Worm (Caenorhabditis elegans) whole organism, early embryonic: ENCODE results near the gene M05D6.1.

Experiments used
- B0310.2 ChIP-seq: sonication (generic microtip); optimal IDR thresholded peaks from 2 replicates; lab custom pipeline; 2016; ENCODE audit warnings: mild to moderate bottlenecking, missing genetic modification characterization, missing compliant biosample characterization
- F13C5.2 ChIP-seq: sonication (generic microtip); optimal IDR thresholded peaks from 2 replicates; lab custom pipeline; 2017; ENCODE audit warnings: mild to moderate bottlenecking, missing genetic modification characterization, inconsistent platforms, missing compliant biosample characterization
- aly-1 ChIP-seq: sonication (generic microtip); optimal IDR thresholded peaks from 2 replicates; lab custom pipeline; 2016; ENCODE audit warnings: missing genetic modification characterization, missing compliant biosample characterization
- ama-1 ChIP-seq: fragments of 150-350 bp; optimal IDR thresholded peaks from 2 replicates; lab custom pipeline; 2014
- ceh-13 ChIP-seq: fragments of 200-800 bp; sonication (Bioruptor generic); optimal IDR thresholded peaks from 2 replicates; lab custom pipeline; 2018; ENCODE audit warnings: mild to moderate bottlenecking, missing genetic modification characterization, missing compliant biosample characterization
- ceh-36 ChIP-seq: sonication (generic microtip); optimal IDR thresholded peaks from 2 replicates; lab custom pipeline; 2016; ENCODE audit warnings: missing genetic modification characterization, inconsistent platforms, missing compliant biosample characterization
- ets-7 ChIP-seq: sonication (generic microtip); optimal IDR thresholded peaks from 2 replicates; lab custom pipeline; 2016; ENCODE audit warnings: missing genotype, missing genetic modification characterization, missing compliant biosample characterization
- flt-1 ChIP-seq: fragments of 200-800 bp; sonication (Bioruptor generic); IDR thresholded peaks from 2 replicates; pipeline ENCODE4 v1.3.6; 2022; ENCODE audit warnings: missing genetic modification characterization, missing compliant biosample characterization
- hmbx-1 ChIP-seq: sonication (generic microtip); optimal IDR thresholded peaks from 2 replicates; lab custom pipeline; 2016; ENCODE audit warnings: mild to moderate bottlenecking, missing genetic modification characterization, missing compliant biosample characterization
- hmg-4 ChIP-seq: fragments of 200-800 bp; sonication (Bioruptor generic); optimal IDR thresholded peaks from 2 replicates; lab custom pipeline; 2018; ENCODE audit warnings: mild to moderate bottlenecking, missing genetic modification characterization, missing compliant biosample characterization
- hnd-1 ChIP-seq: sonication (generic microtip); optimal IDR thresholded peaks from 2 replicates; lab custom pipeline; 2016; ENCODE audit warnings: missing genetic modification characterization, missing compliant biosample characterization
- pes-1 ChIP-seq: fragments of 200-800 bp; sonication (Bioruptor generic); IDR thresholded peaks from 2 replicates; pipeline ENCODE4 v1.3.6; 2022; ENCODE audit warnings: missing genetic modification reagents, missing genetic modification characterization, missing compliant biosample characterization
- scrt-1 ChIP-seq: fragments of 200-800 bp; sonication (Bioruptor generic); IDR thresholded peaks from 2 replicates; pipeline ENCODE4 v1.3.6; 2022; ENCODE audit warnings: missing genetic modification characterization, missing compliant biosample characterization
- sea-1 ChIP-seq: fragments of 200-800 bp; sonication (Bioruptor generic); conservative IDR thresholded peaks from 2 replicates; pipeline ENCODE4 v1.3.6; 2022; ENCODE audit warnings: missing genetic modification characterization, missing compliant biosample characterization
- tbx-11 ChIP-seq: fragments of 200-800 bp; sonication (Bioruptor generic); IDR thresholded peaks from 2 replicates; pipeline ENCODE4 v1.3.6; 2022; ENCODE audit warnings: missing genetic modification characterization, missing compliant biosample characterization
- tbx-37 ChIP-seq: fragments of 200-800 bp; sonication (Bioruptor generic); conservative IDR thresholded peaks from 2 replicates; pipeline ENCODE4 v1.3.6; 2022; ENCODE audit warnings: missing genetic modification reagents, missing genetic modification characterization, missing compliant biosample characterization
- tra-4 ChIP-seq: sonication (generic microtip); optimal IDR thresholded peaks from 2 replicates; lab custom pipeline; 2017; ENCODE audit warnings: missing genetic modification characterization, missing compliant biosample characterization

Gene M05D6.1

DNA sequence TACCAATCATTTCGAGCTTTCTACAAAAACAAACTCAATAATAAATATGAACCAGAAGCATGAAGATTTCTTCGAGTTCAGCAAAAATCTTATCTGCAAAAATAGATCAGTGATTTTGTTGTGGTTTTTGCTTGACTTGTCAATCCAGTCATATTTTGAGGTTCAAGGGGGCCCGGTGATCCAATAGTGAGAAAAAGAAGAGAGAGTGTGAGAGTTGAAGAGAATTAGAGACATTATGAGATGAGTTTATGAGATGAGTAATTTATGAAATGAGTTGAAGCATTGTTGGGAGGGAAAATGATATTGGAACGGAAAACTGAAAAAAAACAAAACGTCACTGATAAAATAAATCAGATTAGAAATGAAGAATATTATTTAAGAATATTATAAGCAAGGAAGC lies 33.8 kb upstream of the M05D6.1 start, which contains the start of gene T13H5.1:
T13H5.1 (minus strand) TSS at position 101 of the 400 bp plus-strand sequence.
- TF ChIP-seq tbx-11 (GFP tag; lab: Robert Waterston, UW), result no peak
- no peak for TF ChIP-seq tbx-37 (GFP tag; lab: Robert Waterston, UW)
- no peak for TF ChIP-seq hnd-1 (tag; lab: Kevin White, UChicago)
- TF ChIP-seq scrt-1 (GFP tag; lab: Robert Waterston, UW), result no peak
- no peak for TF ChIP-seq ets-7
- TF ChIP-seq F13C5.2, result no peak
- TF ChIP-seq pes-1 (GFP tag; lab: Robert Waterston, UW), result no peak
- TF ChIP-seq ceh-36 (tag; lab: Kevin White, UChicago), result no peak
- TF ChIP-seq sea-1, result no peak
- TF ChIP-seq B0310.2 (tag; lab: Kevin White, UChicago), result no peak
- no peak for TF ChIP-seq hmbx-1 (tag; lab: Kevin White, UChicago)
- no peak for TF ChIP-seq flt-1 (GFP tag; lab: Robert Waterston, UW)
- TF ChIP-seq ceh-13, result no peak
- TF ChIP-seq tra-4 (tag; lab: Kevin White, UChicago), result no peak
- TF ChIP-seq aly-1 (tag; lab: Kevin White, UChicago), result no peak
- TF ChIP-seq hmg-4 (GFP tag; lab: Kevin White, UChicago), result no peak
- TF ChIP-seq ama-1 (lab: Kevin White, UChicago), result no peak

DNA sequence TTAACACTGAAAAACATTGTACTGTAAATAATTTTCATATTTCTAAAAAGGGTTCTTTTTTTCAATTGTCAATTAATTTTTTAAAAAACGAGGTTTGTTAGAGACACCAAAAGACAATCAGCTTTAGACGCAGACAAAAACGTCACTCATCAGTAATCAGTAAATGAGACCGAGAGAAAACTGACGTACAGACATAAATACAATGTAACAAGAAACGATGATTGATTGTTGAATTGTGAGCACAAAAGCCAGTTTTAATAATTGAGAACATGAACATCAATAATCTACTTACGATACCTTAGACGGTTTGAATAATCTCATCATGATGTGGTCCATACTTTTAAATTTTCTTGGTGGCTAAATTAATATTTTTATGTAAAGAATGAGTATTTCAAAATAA lies 31.6 kb upstream of the M05D6.1 start:
- TF ChIP-seq ama-1 (lab: Kevin White, UChicago) (no peak), ceh-13 (no peak), flt-1 (GFP tag; lab: Robert Waterston, UW) (no peak), hnd-1 (tag; lab: Kevin White, UChicago) (no peak), sea-1 (no peak), pes-1 (GFP tag; lab: Robert Waterston, UW) (no peak), tbx-37 (GFP tag; lab: Robert Waterston, UW) (no peak), F13C5.2 (no peak), tra-4 (tag; lab: Kevin White, UChicago) (no peak), aly-1 (tag; lab: Kevin White, UChicago) (no peak), ceh-36 (tag; lab: Kevin White, UChicago) (no peak), ets-7 (no peak)

DNA sequence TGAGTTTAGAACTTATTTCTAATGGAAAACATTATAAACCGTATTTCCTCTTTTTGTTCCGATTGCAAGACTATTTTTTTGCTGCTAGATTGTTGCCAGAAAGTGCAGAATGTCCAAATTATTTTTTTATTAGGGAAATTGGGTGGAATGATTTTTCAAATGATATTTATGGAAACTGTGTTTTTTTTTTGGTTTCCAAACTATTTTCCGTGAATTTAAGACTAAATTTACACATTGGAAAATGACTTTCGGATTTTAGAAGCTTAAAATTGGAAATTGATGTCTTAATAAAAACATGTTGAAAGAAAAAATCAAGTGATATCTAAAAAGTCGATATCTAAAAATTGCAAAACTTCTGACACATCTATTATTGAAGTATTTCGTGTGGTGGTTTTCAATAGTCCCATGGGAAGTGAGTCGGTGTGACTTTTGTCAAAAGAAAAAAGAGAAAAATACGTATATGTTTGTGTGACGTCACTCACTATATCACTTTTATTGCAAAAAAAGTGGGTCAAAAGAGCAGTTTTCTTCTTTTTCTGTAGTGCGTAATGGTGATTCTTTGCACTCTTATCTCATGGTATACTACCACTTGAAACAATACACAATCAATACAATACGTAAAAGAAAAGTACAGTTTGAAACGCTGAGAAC lies 29.0 kb upstream of the M05D6.1 start:
- no peak for TF ChIP-seq scrt-1 (GFP tag; lab: Robert Waterston, UW)
- TF ChIP-seq flt-1 (GFP tag; lab: Robert Waterston, UW), result no peak
- TF ChIP-seq ets-7, result no peak
- TF ChIP-seq hmg-4 (GFP tag; lab: Kevin White, UChicago), result no peak
- no peak for TF ChIP-seq aly-1 (tag; lab: Kevin White, UChicago)
- TF ChIP-seq tra-4 (tag; lab: Kevin White, UChicago), result no peak
- no peak for TF ChIP-seq sea-1
- TF ChIP-seq ama-1 (lab: Kevin White, UChicago), result no peak
- no peak for TF ChIP-seq ceh-13
- no peak for TF ChIP-seq tbx-11 (GFP tag; lab: Robert Waterston, UW)
- TF ChIP-seq B0310.2 (tag; lab: Kevin White, UChicago), result no peak
- TF ChIP-seq ceh-36 (tag; lab: Kevin White, UChicago), result no peak

ce11 chrII:8499021-8499420 lies 23.8 kb upstream of the M05D6.1 start:
- no peak for TF ChIP-seq aly-1 (tag; lab: Kevin White, UChicago)
- TF ChIP-seq ceh-13, result no peak
- no peak for TF ChIP-seq pes-1 (GFP tag; lab: Robert Waterston, UW)
- no peak for TF ChIP-seq ceh-36 (tag; lab: Kevin White, UChicago)

DNA sequence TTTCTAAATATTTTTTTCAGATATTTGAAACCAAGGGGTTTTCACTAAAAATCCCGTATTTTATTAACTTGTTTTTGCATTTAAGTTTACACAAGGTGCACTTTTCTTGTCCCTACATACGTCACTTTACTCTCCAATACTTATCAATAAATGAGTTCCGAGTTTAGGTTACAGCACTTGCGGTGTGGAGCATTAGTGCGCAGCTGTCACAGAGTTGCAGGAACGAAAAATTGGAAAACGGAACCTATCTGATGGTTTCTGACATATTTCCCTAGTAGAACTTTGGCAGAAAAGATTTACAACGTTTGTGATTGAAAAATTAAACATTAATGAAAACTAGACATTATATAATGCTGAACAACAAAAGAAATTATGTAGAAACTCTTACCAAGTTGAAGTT lies 23.0 kb upstream of the M05D6.1 start:
- TF ChIP-seq tbx-11 (GFP tag; lab: Robert Waterston, UW), result no peak
- no peak for TF ChIP-seq hmbx-1 (tag; lab: Kevin White, UChicago)
- TF ChIP-seq hmg-4 (GFP tag; lab: Kevin White, UChicago), result no peak
- TF ChIP-seq flt-1 (GFP tag; lab: Robert Waterston, UW), result no peak
- no peak for TF ChIP-seq scrt-1 (GFP tag; lab: Robert Waterston, UW)
- no peak for TF ChIP-seq ceh-13
- no peak for TF ChIP-seq sea-1
- no peak for TF ChIP-seq ceh-36 (tag; lab: Kevin White, UChicago)
- no peak for TF ChIP-seq ama-1 (lab: Kevin White, UChicago)
- TF ChIP-seq pes-1 (GFP tag; lab: Robert Waterston, UW), result no peak
- TF ChIP-seq tra-4 (tag; lab: Kevin White, UChicago), result no peak
- no peak for TF ChIP-seq hnd-1 (tag; lab: Kevin White, UChicago)
- TF ChIP-seq F13C5.2, result no peak
- TF ChIP-seq tbx-37 (GFP tag; lab: Robert Waterston, UW), result no peak
- no peak for TF ChIP-seq ets-7
- no peak for TF ChIP-seq aly-1 (tag; lab: Kevin White, UChicago)
- TF ChIP-seq B0310.2 (tag; lab: Kevin White, UChicago), result no peak

- TF ChIP-seq flt-1 (GFP tag; lab: Robert Waterston, UW) (no peak), ets-7 (no peak), F13C5.2 (no peak), tra-4 (tag; lab: Kevin White, UChicago) (no peak), B0310.2 (tag; lab: Kevin White, UChicago) (no peak), tbx-37 (GFP tag; lab: Robert Waterston, UW) (no peak), ceh-36 (tag; lab: Kevin White, UChicago) (no peak), scrt-1 (GFP tag; lab: Robert Waterston, UW) (no peak)
Observed at ce11 chrII:8496184-8496583, 21.0 kb upstream of the M05D6.1 start.

DNA sequence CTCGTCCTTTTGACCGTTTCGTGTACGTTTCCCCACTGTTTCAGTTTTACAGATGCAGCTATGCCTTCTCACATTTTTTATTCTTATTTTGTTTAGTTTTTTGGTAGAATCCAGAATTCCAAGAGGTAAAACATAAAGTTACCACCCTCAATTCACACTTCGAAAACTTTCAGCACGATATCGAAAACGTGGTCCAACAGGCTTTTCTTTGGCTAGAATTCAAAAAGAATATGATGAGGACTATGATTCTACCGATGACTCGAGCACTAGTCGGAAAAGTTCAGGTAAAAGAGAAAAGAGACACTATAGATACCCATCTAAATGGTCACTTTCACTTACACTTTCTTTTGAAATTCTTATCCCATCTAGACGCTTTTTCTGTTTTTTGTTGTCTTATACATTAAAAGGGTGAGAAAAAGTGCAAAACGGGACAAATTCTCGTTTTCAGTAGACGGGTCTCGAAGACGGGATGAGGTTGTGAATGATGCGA lies 19.1 kb upstream of the M05D6.1 start, which contains the start of gene M05D6.9:
M05D6.9 (plus strand) TSS at position 51 of the 490 bp plus-strand sequence.
- TF ChIP-seq hmg-4 (GFP tag; lab: Kevin White, UChicago) (no peak), ets-7 (no peak), pes-1 (GFP tag; lab: Robert Waterston, UW) (no peak), ama-1 (lab: Kevin White, UChicago) (no peak), aly-1 (tag; lab: Kevin White, UChicago) (no peak), tra-4 (tag; lab: Kevin White, UChicago) (no peak), flt-1 (GFP tag; lab: Robert Waterston, UW) (no peak), ceh-13 (no peak), tbx-37 (GFP tag; lab: Robert Waterston, UW) (no peak)
